Worm (Caenorhabditis elegans): ENCODE data around the gene fask-1.

DNA sequence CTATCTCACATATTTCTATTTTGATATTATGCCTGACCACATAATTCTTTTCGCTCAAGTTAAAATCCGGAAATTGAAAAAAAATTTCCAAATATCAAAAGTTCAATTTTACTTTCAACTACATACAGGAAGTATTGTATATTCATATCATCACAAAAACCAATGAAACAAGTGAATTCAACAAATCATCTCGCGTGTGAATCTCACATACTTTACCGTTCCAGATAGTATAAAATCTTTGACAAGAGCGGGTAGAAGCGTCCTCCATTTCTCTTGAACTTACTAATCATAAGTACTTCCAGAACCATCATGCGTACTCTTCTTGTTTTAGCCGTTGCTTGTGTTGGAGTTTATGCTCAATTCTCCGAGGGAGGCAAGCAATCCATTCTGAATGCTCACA, 29.1 kb upstream of the fask-1 start, which contains the start of gene scl-8:
- no peak for TF ChIP-seq dao-5 (tag; optimal IDR thresholded peaks at IDR 0.05)
- no peak for TF ChIP-seq him-1 (tag; optimal IDR thresholded peaks at IDR 0.05)
- no peak for TF ChIP-seq W03F9.2 (tag; optimal IDR thresholded peaks at IDR 0.05)

Data from whole organism, L4/young adult.